Worm (Caenorhabditis elegans): ENCODE data around the gene hpo-30.

hpo-30 gene

DNA sequence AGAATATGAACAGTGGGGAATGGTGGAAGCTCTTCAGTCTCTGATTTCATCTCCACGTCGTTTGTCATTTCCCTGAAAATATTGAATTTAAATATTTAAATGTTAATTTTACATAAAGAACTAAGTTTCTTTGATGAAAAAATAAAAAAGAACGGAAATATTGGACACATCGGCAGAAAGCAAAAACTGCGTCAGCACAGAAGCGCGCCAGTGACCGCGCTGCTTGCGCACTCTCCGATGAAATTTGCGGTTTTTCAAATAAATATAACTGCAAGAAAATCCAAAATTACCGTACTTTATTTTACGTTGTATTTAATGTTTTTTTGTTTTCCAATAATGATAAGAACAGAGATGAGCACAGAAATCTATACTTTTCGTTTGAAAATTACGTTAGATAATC, 18.6 kb downstream of the hpo-30 start, which contains the start of the genes srpa-68 and srh-16 (continued):
- TF ChIP-seq aptf-3 (GFP tag; IDR thresholded peaks at IDR 0.05), result no peak
- no peak for TF ChIP-seq fkh-3 (tag; optimal IDR thresholded peaks at IDR 0.05)
- peak; percentile 66 for TF ChIP-seq ZK185.1 (tag; optimal IDR thresholded peaks at IDR 0.05; ENCODE audit: poor library complexity, severe bottlenecking)
- no peak for TF ChIP-seq somi-1 (GFP tag; optimal IDR thresholded peaks at IDR 0.05)
- peak; percentile 36 for TF ChIP-seq atf-7 (tag; optimal IDR thresholded peaks at IDR 0.05)
- TF ChIP-seq attf-5 (GFP tag; optimal IDR thresholded peaks at IDR 0.05), result peak; percentile 73
- TF ChIP-seq ztf-18 (tag; optimal IDR thresholded peaks at IDR 0.05), result peak; percentile 99
- TF ChIP-seq let-526 (GFP tag; IDR thresholded peaks at IDR 0.05), result no peak
- TF ChIP-seq sea-2 (GFP tag; IDR thresholded peaks at IDR 0.05), result no peak
- TF ChIP-seq rcor-1 (GFP tag; IDR thresholded peaks at IDR 0.05), result peak; percentile 89
- peak; percentile 88 for TF ChIP-seq pbrm-1 (GFP tag; IDR thresholded peaks at IDR 0.05)
- TF ChIP-seq nhr-90 (tag; optimal IDR thresholded peaks at IDR 0.05), result peak; percentile 12
- peak; percentile 58 for TF ChIP-seq madf-10 (tag; optimal IDR thresholded peaks at IDR 0.05)
- TF ChIP-seq ztf-6 (GFP tag; IDR thresholded peaks at IDR 0.05), result no peak
- peak; percentile 50 for TF ChIP-seq F22D6.2 (tag; optimal IDR thresholded peaks at IDR 0.05)
- TF ChIP-seq dpff-1 (tag; optimal IDR thresholded peaks at IDR 0.05), result no peak
- TF ChIP-seq K11D2.4 (GFP tag; IDR thresholded peaks at IDR 0.05), result peak; percentile 74; the same call in 1 of the 2 replicates
- TF ChIP-seq repo-1 (tag; optimal IDR thresholded peaks at IDR 0.05), result peak; percentile 70
- no peak for TF ChIP-seq zim-3 (tag; optimal IDR thresholded peaks at IDR 0.05)
- no peak for TF ChIP-seq mes-4 (tag; optimal IDR thresholded peaks at IDR 0.05)
- peak; percentile 74; the same call in 1 of the 2 replicates for TF ChIP-seq C17E4.6 (GFP tag; IDR thresholded peaks at IDR 0.05)
- TF ChIP-seq attf-3 (GFP tag; conservative IDR thresholded peaks at IDR 0.05), result peak; percentile 80
- no peak for TF ChIP-seq Y67H2A.10 (GFP tag; conservative IDR thresholded peaks at IDR 0.05)
- no peak for TF ChIP-seq hlh-26 (GFP tag; conservative IDR thresholded peaks at IDR 0.05)
- TF ChIP-seq hmg-20 (GFP tag; IDR thresholded peaks at IDR 0.05), result peak; percentile 87
- TF ChIP-seq akir-1 (GFP tag; optimal IDR thresholded peaks at IDR 0.05), result no peak
- no peak for TF ChIP-seq pha-4 (tag; optimal IDR thresholded peaks at IDR 0.05)
- TF ChIP-seq nhr-27 (tag; optimal IDR thresholded peaks at IDR 0.05), result no peak
- peak; percentile 90 for TF ChIP-seq dox-1 (GFP tag; IDR thresholded peaks at IDR 0.05)
- peak; percentile 67 for TF ChIP-seq tbp1 (GFP tag; optimal IDR thresholded peaks at IDR 0.05)
- TF ChIP-seq T07F8.4 (tag; optimal IDR thresholded peaks at IDR 0.05), result no peak
- TF ChIP-seq nfya-2 (GFP tag; IDR thresholded peaks at IDR 0.05), result no peak
- peak; percentile 85 for TF ChIP-seq nfyb-1 (GFP tag; IDR thresholded peaks at IDR 0.05)
- no peak for TF ChIP-seq lsy-27 (tag; optimal IDR thresholded peaks at IDR 0.05; ENCODE audit: borderline replicate concordance, insufficient read depth)
- TF ChIP-seq hsf-1 (GFP tag; IDR thresholded peaks at IDR 0.05), result no peak

DNA sequence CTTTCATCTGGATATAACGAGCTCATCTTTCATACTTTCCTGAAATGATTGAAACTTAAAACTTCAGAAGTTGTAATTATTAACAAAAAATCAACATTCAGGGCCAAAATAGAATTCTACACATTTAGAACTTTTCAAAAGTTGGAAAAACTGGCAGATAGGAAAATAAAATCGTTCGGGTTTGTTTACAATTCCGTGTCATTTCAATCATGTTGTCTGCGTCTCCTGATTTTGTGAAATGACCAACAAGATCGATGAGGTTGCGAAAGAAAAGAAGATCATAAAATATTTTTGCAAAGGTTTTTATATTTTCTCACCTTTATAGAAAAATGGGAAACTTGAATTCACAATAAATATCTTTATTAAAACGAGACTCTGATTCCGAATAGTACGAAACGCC, 21.6 kb downstream of the hpo-30 start, which contains the start of gene rskd-1:
Gene rskd-1, minus strand, starts transcription at position 39 of the 400 bp plus-strand sequence.
- TF ChIP-seq Y53G8AR.9 (GFP tag; conservative IDR thresholded peaks at IDR 0.05) (no peak), ztf-18 (tag; optimal IDR thresholded peaks at IDR 0.05) (peak; percentile 4), cebp-1 (GFP tag; IDR thresholded peaks at IDR 0.05) (peak; percentile 67; the same call in 1 of the 2 replicates), cebp-1 (tag; optimal IDR thresholded peaks at IDR 0.05) (peak; percentile 74), hmg-1.2 (GFP tag; IDR thresholded peaks at IDR 0.05) (peak; percentile 41; the same call in 1 of the 2 replicates), snpc-3.4 (tag; optimal IDR thresholded peaks at IDR 0.05) (peak; percentile 35)
